Fruit fly (Drosophila melanogaster) whole organism, embryonic: ENCODE data around the gene CG10333.

Experiments
- Atf6 ChIP-seq: fragments of 200-800 bp; sonication (Bioruptor generic); IDR thresholded peaks from 2 replicates; pipeline ENCODE4 v1.3.6; 2022; ENCODE audit warnings: missing biosample characterization, missing genetic modification characterization
- Bgb ChIP-seq: fragments of 200-800 bp; sonication (Bioruptor generic); IDR thresholded peaks from 2 replicates; pipeline ENCODE4 v1.3.6; 2022; ENCODE audit warnings: missing biosample characterization, missing genetic modification characterization; ENCODE audit not compliant: partially characterized antibody
- CG11560 ChIP-seq: fragments of 200-800 bp; sonication (Bioruptor generic); IDR thresholded peaks from 3 replicates; pipeline ENCODE4 v1.3.6; 2022; ENCODE audit warnings: missing biosample characterization, missing genetic modification characterization
- CG12104 ChIP-seq: fragments of 200-800 bp; sonication (Bioruptor generic); optimal IDR thresholded peaks from 3 replicates; lab custom pipeline; 2016; ENCODE audit warnings: missing biosample characterization, missing genetic modification characterization
- CG12391 ChIP-seq: fragments of 200-800 bp; sonication (Bioruptor generic); optimal IDR thresholded peaks from 3 replicates; lab custom pipeline; 2018; ENCODE audit warnings: missing biosample characterization, mild to moderate bottlenecking, missing genetic modification characterization, moderate library complexity
- CG13775 ChIP-seq: fragments of 200-800 bp; sonication (Bioruptor generic); optimal IDR thresholded peaks from 3 replicates; lab custom pipeline; 2017; ENCODE audit warnings: missing biosample characterization, mild to moderate bottlenecking, missing genetic modification characterization
- CG1529 ChIP-seq: fragments of 200-800 bp; sonication (Bioruptor generic); optimal IDR thresholded peaks from 3 replicates; lab custom pipeline; 2018; ENCODE audit warnings: missing biosample characterization, missing genetic modification characterization
- CG16815 ChIP-seq: fragments of 200-800 bp; sonication (Bioruptor generic); optimal IDR thresholded peaks from 3 replicates; lab custom pipeline; 2017; ENCODE audit warnings: missing biosample characterization, mild to moderate bottlenecking, missing genetic modification characterization
- CG17361 ChIP-seq: fragments of 200-800 bp; sonication (Bioruptor generic); IDR thresholded peaks from 3 replicates; pipeline ENCODE4 v1.3.6; 2022; ENCODE audit warnings: missing biosample characterization, missing genetic modification characterization
- CG30431 ChIP-seq: fragments of 200-800 bp; sonication (Bioruptor generic); optimal IDR thresholded peaks from 2 replicates; lab custom pipeline; 2017; ENCODE audit warnings: missing biosample characterization, missing genetic modification characterization
- CG34422 ChIP-seq: fragments of 200-800 bp; sonication (Bioruptor generic); IDR thresholded peaks from 3 replicates; pipeline ENCODE4 v1.3.6; 2022; ENCODE audit warnings: missing biosample characterization, missing genetic modification characterization
- CG3726 ChIP-seq: fragments of 200-800 bp; sonication (Bioruptor generic); IDR thresholded peaks from 3 replicates; pipeline ENCODE4, ENCODE4 v1.3.6; 2022; ENCODE audit warnings: missing biosample characterization, missing genetic modification characterization
- CG7928 ChIP-seq: fragments of 200-800 bp; sonication (Bioruptor generic); optimal IDR thresholded peaks from 2 replicates; lab custom pipeline; 2017; ENCODE audit warnings: missing biosample characterization, mild to moderate bottlenecking, missing genetic modification characterization
- CG9215 ChIP-seq: fragments of 200-800 bp; sonication (Bioruptor generic); IDR thresholded peaks from 2 replicates; pipeline ENCODE4 v1.3.6; 2022; ENCODE audit warnings: missing biosample characterization, missing genetic modification characterization
- Fer3 ChIP-seq: fragments of 200-800 bp; sonication (Bioruptor generic); optimal IDR thresholded peaks from 2 replicates; lab custom pipeline; 2018; ENCODE audit warnings: missing biosample characterization, mild to moderate bottlenecking, missing genetic modification characterization, moderate library complexity
- HLH3B ChIP-seq: fragments of 200-800 bp; sonication (Bioruptor generic); IDR thresholded peaks from 2 replicates; pipeline ENCODE4 v1.3.6; 2022; ENCODE audit warnings: missing biosample characterization, missing genetic modification characterization
- Hr51 ChIP-seq, 2 experiments: fragments of 200-800 bp; sonication (Bioruptor generic); optimal IDR thresholded peaks; 2 replicates in 1 of 2; 3 replicates in 1 of 2; lab custom pipeline; 2016 to 2018; ENCODE audit warnings: missing biosample characterization in 2 of 2, missing genetic modification characterization in 2 of 2, mild to moderate bottlenecking in 1 of 2, moderate library complexity in 1 of 2
- NC2α ChIP-seq: fragments of 200-800 bp; sonication (Bioruptor generic); optimal IDR thresholded peaks from 2 replicates; lab custom pipeline; 2016; ENCODE audit warnings: missing biosample characterization, missing genetic modification characterization
- NK7.1 ChIP-seq: fragments of 200-800 bp; sonication (Bioruptor generic); optimal IDR thresholded peaks from 3 replicates; lab custom pipeline; 2016; ENCODE audit warnings: missing biosample characterization, missing genetic modification characterization
- Neu2 ChIP-seq: fragments of 200-800 bp; sonication (Bioruptor generic); optimal IDR thresholded peaks from 3 replicates; lab custom pipeline; 2016; ENCODE audit warnings: missing biosample characterization, missing genetic modification characterization, borderline replicate concordance
- Optix ChIP-seq: fragments of 200-800 bp; sonication (Bioruptor generic); IDR thresholded peaks from 3 replicates; pipeline ENCODE4 v1.3.6; 2022; ENCODE audit warnings: missing biosample characterization, missing genetic modification characterization
- Sox100B ChIP-seq: fragments of 200-800 bp; sonication (Bioruptor generic); optimal IDR thresholded peaks from 3 replicates; lab custom pipeline; 2018; ENCODE audit warnings: missing biosample characterization, mild to moderate bottlenecking, missing genetic modification characterization
- Xbp1 ChIP-seq: fragments of 200-800 bp; sonication (Bioruptor generic); optimal IDR thresholded peaks from 3 replicates; lab custom pipeline; 2016; ENCODE audit warnings: missing biosample characterization, mild to moderate bottlenecking, missing genetic modification characterization
- ac ChIP-seq: fragments of 200-800 bp; sonication (Bioruptor generic); optimal IDR thresholded peaks from 3 replicates; lab custom pipeline; 2017; ENCODE audit warnings: missing biosample characterization, mild to moderate bottlenecking, missing genetic modification characterization
- ash1 ChIP-seq: fragments of 200-800 bp; sonication (Bioruptor generic); optimal IDR thresholded peaks from 2 replicates; lab custom pipeline; 2018; ENCODE audit warnings: missing biosample characterization, mild to moderate bottlenecking, missing genetic modification characterization
- az2 ChIP-seq: fragments of 200-800 bp; sonication (Bioruptor generic); optimal IDR thresholded peaks from 3 replicates; lab custom pipeline; 2016; ENCODE audit warnings: missing biosample characterization, missing genetic modification characterization
- bcd ChIP-seq: fragments of 200-800 bp; sonication (Bioruptor generic); optimal IDR thresholded peaks from 2 replicates; lab custom pipeline; 2017; ENCODE audit warnings: missing biosample characterization, mild to moderate bottlenecking, missing genetic modification characterization
- cato ChIP-seq: fragments of 200-800 bp; sonication (Bioruptor generic); optimal IDR thresholded peaks from 2 replicates; lab custom pipeline; 2016; ENCODE audit warnings: missing biosample characterization, missing genetic modification characterization, borderline replicate concordance
- dimm ChIP-seq: fragments of 200-800 bp; sonication (Bioruptor generic); IDR thresholded peaks from 2 replicates; pipeline ENCODE4 v1.3.6; 2022; ENCODE audit warnings: missing biosample characterization, missing genetic modification characterization
- gro ChIP-seq: fragments of 200-800 bp; sonication (Bioruptor generic); optimal IDR thresholded peaks from 2 replicates; lab custom pipeline; 2016; ENCODE audit warnings: missing biosample characterization, missing genetic modification characterization
- gsb-n ChIP-seq: fragments of 200-800 bp; sonication (Bioruptor generic); optimal IDR thresholded peaks from 3 replicates; lab custom pipeline; 2018; ENCODE audit warnings: missing biosample characterization, mild to moderate bottlenecking, missing genetic modification characterization
- hbn ChIP-seq: fragments of 200-800 bp; sonication (Bioruptor generic); IDR thresholded peaks from 2 replicates; pipeline ENCODE4 v1.3.6; 2022; ENCODE audit warnings: missing biosample characterization, missing genetic modification characterization; ENCODE audit not compliant: partially characterized antibody
- hth ChIP-seq: fragments of >200 bp; optimal IDR thresholded peaks from 2 replicates; lab custom pipeline; 2017; ENCODE audit warnings: inconsistent platforms
- ind ChIP-seq: fragments of 200-800 bp; sonication (Bioruptor generic); optimal IDR thresholded peaks from 3 replicates; lab custom pipeline; 2016; ENCODE audit warnings: missing biosample characterization, missing genetic modification characterization
- luna ChIP-seq: fragments of 200-800 bp; sonication (Bioruptor generic); optimal IDR thresholded peaks from 2 replicates; lab custom pipeline; 2016; ENCODE audit warnings: missing biosample characterization, missing genetic modification characterization
- nerfin-1 ChIP-seq: fragments of 200-800 bp; sonication (Bioruptor generic); optimal IDR thresholded peaks from 3 replicates; lab custom pipeline; 2019; ENCODE audit warnings: missing biosample characterization, mild to moderate bottlenecking, missing genetic modification characterization, moderate library complexity
- odd ChIP-seq: fragments of 200-800 bp; sonication (Bioruptor generic); optimal IDR thresholded peaks from 2 replicates; lab custom pipeline; 2017; ENCODE audit warnings: missing biosample characterization, mild to moderate bottlenecking, missing genetic modification characterization
- phol ChIP-seq: fragments of 200-800 bp; sonication (Bioruptor generic); optimal IDR thresholded peaks from 3 replicates; lab custom pipeline; 2018; ENCODE audit warnings: missing biosample characterization, mild to moderate bottlenecking, missing genetic modification characterization, moderate library complexity
- psq ChIP-seq: fragments of 200-800 bp; sonication (Bioruptor generic); optimal IDR thresholded peaks from 2 replicates; lab custom pipeline; 2017; ENCODE audit warnings: missing biosample characterization, missing genetic modification characterization
- slbo ChIP-seq: fragments of 200-800 bp; sonication (Bioruptor generic); IDR thresholded peaks from 2 replicates; pipeline ENCODE4 v1.3.6; 2022; ENCODE audit warnings: missing biosample characterization, missing genetic modification characterization
- tap ChIP-seq: fragments of 200-800 bp; optimal IDR thresholded peaks from 3 replicates; lab custom pipeline; 2019; ENCODE audit warnings: missing biosample characterization, mild to moderate bottlenecking, missing genetic modification characterization, moderate library complexity
- ttk ChIP-seq: fragments of 200-800 bp; sonication (Bioruptor generic); IDR thresholded peaks from 2 replicates; pipeline ENCODE4 v2.1.2; 2022; ENCODE audit warnings: missing biosample characterization, missing genetic modification characterization

The CG10333 gene

DNA sequence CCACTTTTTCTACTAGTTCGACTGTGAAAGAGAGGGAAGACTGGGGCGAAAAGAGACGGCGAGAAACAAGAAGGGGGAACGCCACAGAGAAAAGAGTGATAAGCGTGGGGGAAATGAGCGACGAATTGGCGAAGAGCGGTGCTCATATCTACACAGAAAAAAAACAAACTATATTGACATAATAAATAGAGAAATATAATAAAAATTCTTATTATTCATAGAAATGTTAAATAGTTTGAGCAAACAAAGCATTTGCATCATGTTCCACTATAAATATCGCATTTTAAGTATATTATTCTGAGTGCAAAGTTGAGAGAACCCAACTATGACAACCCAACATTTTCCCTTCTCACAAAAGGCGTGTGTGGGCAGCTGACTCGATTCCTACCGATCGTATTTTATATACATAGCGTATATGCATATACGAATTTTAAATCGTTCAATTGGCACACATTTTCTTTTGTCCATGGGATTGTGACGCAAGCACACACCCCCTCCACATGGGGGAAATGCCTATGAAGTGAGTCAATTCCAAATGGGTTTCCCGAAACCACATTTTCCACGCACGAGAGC is 48.6 kb upstream of the CG10333 start (continued):
- TF ChIP-seq gsb-n (peak; percentile 48), ind (GFP tag; lab: Kevin White, UChicago) (peak; percentile 73), Atf6 (GFP tag; lab: Robert Waterston, UW) (peak; percentile 91), Neu2 (GFP tag; lab: Kevin White, UChicago) (no peak), NC2α (no peak), tap (tag; lab: Kevin White, UChicago) (peak; percentile 43), ttk (peak; percentile 84; the same call in 1 of the 2 replicates), az2 (GFP tag; lab: Kevin White, UChicago) (peak; percentile 73), CG7928 (GFP tag; lab: Kevin White, UChicago) (peak; percentile 33), dimm (GFP tag; lab: Robert Waterston, UW) (no peak; the same call in 1 of the 2 replicates), CG1529 (GFP tag; lab: Kevin White, UChicago) (peak; percentile 39), CG3726 (GFP tag; lab: Robert Waterston, UW) (peak; percentile 40; the same call in 1 of the 3 replicates), CG17361 (GFP tag; lab: Robert Waterston, UW) (peak; percentile 78), luna (no peak), phol (tag; lab: Kevin White, UChicago) (peak; percentile 72), CG30431 (GFP tag; lab: Kevin White, UChicago) (peak; percentile 15), Xbp1 (peak; percentile 65), ac (GFP tag; lab: Kevin White, UChicago) (no peak), nerfin-1 (tag; lab: Kevin White, UChicago) (peak; percentile 33), Sox100B (GFP tag; lab: Kevin White, UChicago) (peak; percentile 73), slbo (GFP tag; lab: Robert Waterston, UW) (peak; percentile 87), CG13775 (GFP tag; lab: Kevin White, UChicago) (peak; percentile 72), cato (peak; percentile 43), Bgb (GFP tag; lab: Robert Waterston, UW) (no peak), CG16815 (peak; percentile 22), CG12104 (GFP tag; lab: Kevin White, UChicago) (peak; percentile 58), NK7.1 (GFP tag; lab: Kevin White, UChicago) (no peak), Hr51 (GFP tag; optimal IDR thresholded peaks at IDR 0.05; lab: Kevin White, UChicago) (peak in 1 of 2 experiments; percentile 86), CG12391 (peak; percentile 81), Optix (peak; percentile 55; the same call in 1 of the 3 replicates), psq (no peak), odd (GFP tag; lab: Kevin White, UChicago) (peak; percentile 44), Fer3 (tag; lab: Kevin White, UChicago) (peak; percentile 67), CG34422 (GFP tag; lab: Robert Waterston, UW) (0 out of 3 replicates have a peak, but pooled peaks have one; percentile 57), CG11560 (tag; lab: Robert Waterston, UW) (0 out of 3 replicates have a peak, but pooled peaks have one; percentile 23), hth (no peak), CG9215 (GFP tag; lab: Robert Waterston, UW) (no peak; the same call in none of the 2 replicates), HLH3B (GFP tag; lab: Robert Waterston, UW) (peak; percentile 86), ash1 (GFP tag; lab: Kevin White, UChicago) (no peak), bcd (GFP tag; lab: Kevin White, UChicago) (peak; percentile 68), gro (GFP tag; lab: Kevin White, UChicago) (no peak), hbn (GFP tag; lab: Robert Waterston, UW) (no peak)
